Worm (Caenorhabditis elegans) whole organism, midembryonic: ENCODE results near the gene arrd-4.

Experiments
- T22C8.4 ChIP-seq: fragments of 200-800 bp; sonication (Bioruptor generic); IDR thresholded peaks from 2 replicates; pipeline ENCODE4 v1.3.6; 2022; ENCODE audit warnings: missing genetic modification characterization, missing compliant biosample characterization
- cog-1 ChIP-seq: sonication (generic microtip); optimal IDR thresholded peaks from 2 replicates; lab custom pipeline; 2016; ENCODE audit warnings: missing genetic modification characterization, missing compliant biosample characterization
- flt-1 ChIP-seq: fragments of 200-800 bp; sonication (Bioruptor generic); IDR thresholded peaks from 2 replicates; pipeline ENCODE4 v1.3.6; 2022; ENCODE audit warnings: missing genetic modification characterization, missing compliant biosample characterization
- klf-2 ChIP-seq: fragments of 200-800 bp; sonication (Bioruptor generic); conservative IDR thresholded peaks from 2 replicates; pipeline ENCODE4 v1.3.6; 2022; ENCODE audit warnings: missing genetic modification reagents, missing genetic modification characterization, missing compliant biosample characterization
- med-1 ChIP-seq: sonication (generic microtip); optimal IDR thresholded peaks from 2 replicates; lab custom pipeline; 2017; ENCODE audit warnings: missing genetic modification characterization, mild to moderate bottlenecking, missing compliant biosample characterization, antibody characterized with exemption, missing genetic modification reagents; ENCODE audit not compliant: insufficient read depth
- ref-1 ChIP-seq: fragments of 200-800 bp; sonication (Bioruptor generic); conservative IDR thresholded peaks from 2 replicates; pipeline ENCODE4 v1.3.6; 2022; ENCODE audit warnings: missing genetic modification reagents, missing genetic modification characterization, missing compliant biosample characterization
- tab-1 ChIP-seq: fragments of 200-800 bp; sonication (Bioruptor generic); IDR thresholded peaks from 2 replicates; pipeline ENCODE4 v1.3.6; 2022; ENCODE audit warnings: missing genetic modification characterization, missing compliant biosample characterization
- ztf-23 ChIP-seq: fragments of 200-800 bp; sonication (Bioruptor generic); IDR thresholded peaks from 2 replicates; pipeline ENCODE4 v1.3.6; 2022; ENCODE audit warnings: missing genetic modification reagents, missing genetic modification characterization, missing compliant biosample characterization
- ztf-29 ChIP-seq: fragments of 200-800 bp; sonication (Bioruptor generic); IDR thresholded peaks from 2 replicates; pipeline ENCODE4 v1.3.6; 2022; ENCODE audit warnings: missing genetic modification reagents, missing genetic modification characterization, missing compliant biosample characterization

Gene arrd-4

ce11 chrII:9835958-9836357 lies 2.2 kb downstream of the arrd-4 start:
- no peak for TF ChIP-seq klf-2 (GFP tag; lab: Robert Waterston, UW)
- TF ChIP-seq ztf-23 (GFP tag; lab: Robert Waterston, UW): no peak

ce11 chrII:9834921-9835320 lies 3.2 kb downstream of the arrd-4 start, which contains the start of gene arrd-5:
arrd-5 (plus strand) TSS chrII:9835221.
- TF ChIP-seq tab-1 (GFP tag; lab: Robert Waterston, UW) (no peak), cog-1 (no peak), med-1 (GFP tag; lab: Kevin White, UChicago) (no peak), flt-1 (no peak), ztf-29 (GFP tag; lab: Robert Waterston, UW) (no peak), klf-2 (GFP tag; lab: Robert Waterston, UW) (no peak), T22C8.4 (GFP tag; lab: Robert Waterston, UW) (no peak), ztf-23 (GFP tag; lab: Robert Waterston, UW) (no peak), ref-1 (GFP tag; lab: Robert Waterston, UW) (no peak)

ce11 chrII:9833855-9834254 lies 4.3 kb downstream of the arrd-4 start, which contains the start of gene ZK938.3:
ZK938.3 (minus strand) TSS chrII:9833955.
- TF ChIP-seq flt-1 (no peak), tab-1 (GFP tag; lab: Robert Waterston, UW) (no peak), ref-1 (GFP tag; lab: Robert Waterston, UW) (no peak), med-1 (GFP tag; lab: Kevin White, UChicago) (no peak), T22C8.4 (GFP tag; lab: Robert Waterston, UW) (no peak), cog-1 (no peak), ztf-29 (GFP tag; lab: Robert Waterston, UW) (no peak), klf-2 (GFP tag; lab: Robert Waterston, UW) (no peak), ztf-23 (GFP tag; lab: Robert Waterston, UW) (no peak)

ce11 chrII:9831033-9831432 lies 7.1 kb downstream of the arrd-4 start, which contains the start of gene ZK938.12:
ZK938.12 (plus strand) TSS chrII:9831333.
- TF ChIP-seq T22C8.4 (GFP tag; lab: Robert Waterston, UW): no peak
- no peak for TF ChIP-seq ztf-23 (GFP tag; lab: Robert Waterston, UW)
- no peak for TF ChIP-seq ref-1 (GFP tag; lab: Robert Waterston, UW)
- no peak for TF ChIP-seq cog-1
- TF ChIP-seq flt-1: no peak
- no peak for TF ChIP-seq klf-2 (GFP tag; lab: Robert Waterston, UW)
- TF ChIP-seq med-1 (GFP tag; lab: Kevin White, UChicago): no peak
- TF ChIP-seq tab-1 (GFP tag; lab: Robert Waterston, UW): no peak
- TF ChIP-seq ztf-29 (GFP tag; lab: Robert Waterston, UW): no peak

ce11 chrII:9829108-9829507 lies 9.0 kb downstream of the arrd-4 start, which contains the start of gene ZK938.1:
ZK938.1 (plus strand) TSS chrII:9829408.
- TF ChIP-seq klf-2 (GFP tag; lab: Robert Waterston, UW) (no peak), med-1 (GFP tag; lab: Kevin White, UChicago) (no peak), ref-1 (GFP tag; lab: Robert Waterston, UW) (no peak), tab-1 (GFP tag; lab: Robert Waterston, UW) (no peak), ztf-29 (GFP tag; lab: Robert Waterston, UW) (no peak), ztf-23 (GFP tag; lab: Robert Waterston, UW) (no peak), cog-1 (no peak), T22C8.4 (GFP tag; lab: Robert Waterston, UW) (no peak), flt-1 (no peak)

ce11 chrII:9828502-9828901 lies 9.6 kb downstream of the arrd-4 start:
- no peak for TF ChIP-seq ref-1 (GFP tag; lab: Robert Waterston, UW)
- TF ChIP-seq klf-2 (GFP tag; lab: Robert Waterston, UW): no peak
- no peak for TF ChIP-seq ztf-29 (GFP tag; lab: Robert Waterston, UW)
- TF ChIP-seq med-1 (GFP tag; lab: Kevin White, UChicago): no peak
- no peak for TF ChIP-seq cog-1
- TF ChIP-seq flt-1: no peak
- no peak for TF ChIP-seq ztf-23 (GFP tag; lab: Robert Waterston, UW)
- no peak for TF ChIP-seq T22C8.4 (GFP tag; lab: Robert Waterston, UW)
- no peak for TF ChIP-seq tab-1 (GFP tag; lab: Robert Waterston, UW)

- no peak for TF ChIP-seq ztf-23 (GFP tag; lab: Robert Waterston, UW)
- no peak for TF ChIP-seq ref-1 (GFP tag; lab: Robert Waterston, UW)
- no peak for TF ChIP-seq tab-1 (GFP tag; lab: Robert Waterston, UW)
- TF ChIP-seq med-1 (GFP tag; lab: Kevin White, UChicago): no peak
- TF ChIP-seq ztf-29 (GFP tag; lab: Robert Waterston, UW): no peak
- no peak for TF ChIP-seq flt-1
- no peak for TF ChIP-seq T22C8.4 (GFP tag; lab: Robert Waterston, UW)
- TF ChIP-seq cog-1: no peak
- TF ChIP-seq klf-2 (GFP tag; lab: Robert Waterston, UW): no peak
These were observed 10.3 kb downstream of the arrd-4 start, which contains the start of gene eyg-1 for ce11 chrII:9827852-9828251. eyg-1 (minus strand) TSS chrII:9827952.

ce11 chrII:9826946-9827345 lies 11.2 kb downstream of the arrd-4 start:
- TF ChIP-seq med-1 (GFP tag; lab: Kevin White, UChicago) (no peak), tab-1 (GFP tag; lab: Robert Waterston, UW) (no peak), ztf-23 (GFP tag; lab: Robert Waterston, UW) (no peak), T22C8.4 (GFP tag; lab: Robert Waterston, UW) (no peak), cog-1 (no peak), klf-2 (GFP tag; lab: Robert Waterston, UW) (no peak), ref-1 (GFP tag; lab: Robert Waterston, UW) (no peak), ztf-29 (GFP tag; lab: Robert Waterston, UW) (no peak), flt-1 (no peak)

ce11 chrII:9807519-9807972 lies 30.6 kb downstream of the arrd-4 start, which contains the start of gene cyp-13A8:
cyp-13A8 (minus strand) TSS chrII:9807569.
- TF ChIP-seq med-1 (GFP tag; lab: Kevin White, UChicago) (no peak), ztf-29 (GFP tag; lab: Robert Waterston, UW) (no peak), tab-1 (GFP tag; lab: Robert Waterston, UW) (no peak), cog-1 (no peak), T22C8.4 (GFP tag; lab: Robert Waterston, UW) (no peak), ref-1 (GFP tag; lab: Robert Waterston, UW) (no peak), klf-2 (GFP tag; lab: Robert Waterston, UW) (no peak), ztf-23 (GFP tag; lab: Robert Waterston, UW) (no peak), flt-1 (no peak)
